Worm (Caenorhabditis elegans): ENCODE results near the gene E02H4.5.

The E02H4.5 gene

DNA sequence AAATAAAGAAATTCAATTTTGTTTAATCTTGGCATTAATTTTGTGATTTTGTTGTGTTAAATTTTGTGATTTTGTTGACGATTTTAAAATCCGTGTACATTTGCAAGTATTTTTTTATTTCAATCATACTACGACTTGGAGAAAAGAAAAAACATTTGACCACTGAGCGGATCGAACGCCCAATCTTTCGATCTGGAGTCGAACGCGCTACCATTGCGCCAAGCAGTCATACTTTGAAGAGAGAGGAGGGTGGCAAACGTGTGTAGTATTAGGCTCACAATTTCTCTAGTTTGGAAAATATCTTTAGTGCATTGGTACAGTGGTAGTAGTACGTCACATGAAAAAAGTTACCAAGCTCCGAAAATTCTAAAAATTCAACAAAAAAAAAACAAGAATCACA is 26.2 kb downstream of the E02H4.5 start (continued):
- TF ChIP-seq unc-62 (GFP tag; optimal IDR thresholded peaks at IDR 0.05 in 1 of 2): no peak
- no peak for TF ChIP-seq unc-62 (tag; optimal IDR thresholded peaks at IDR 0.05)
- TF ChIP-seq zfp-2 (tag; optimal IDR thresholded peaks at IDR 0.05): no peak
- 0 out of 4 replicates have a peak, but pooled peaks of 1 of the 2 experiments have one; percentile 50 for TF ChIP-seq madf-5 (GFP tag; IDR thresholded peaks at IDR 0.05)
- peak; percentile 50; the same call in 1 of the 2 replicates for TF ChIP-seq dmd-6 (GFP tag; IDR thresholded peaks at IDR 0.05)
- no peak for TF ChIP-seq attf-4 (tag; optimal IDR thresholded peaks at IDR 0.05)
- no peak for TF ChIP-seq egl-43 (GFP tag; IDR thresholded peaks at IDR 0.05)
- no peak for TF ChIP-seq mdt-29 (GFP tag; IDR thresholded peaks at IDR 0.05)
- TF ChIP-seq ZK546.5 (tag; optimal IDR thresholded peaks at IDR 0.05): no peak
- no peak for TF ChIP-seq arid-1 (GFP tag; conservative IDR thresholded peaks at IDR 0.05)
- no peak for TF ChIP-seq nhr-28 (tag; optimal IDR thresholded peaks at IDR 0.05)
- TF ChIP-seq mdl-1 (tag; optimal IDR thresholded peaks at IDR 0.05): no peak
- TF ChIP-seq tag-97 (GFP tag; IDR thresholded peaks at IDR 0.05): no peak
- 0 out of 2 replicates have a peak, but pooled peaks have one; percentile 49 for TF ChIP-seq daf-8 (GFP tag; IDR thresholded peaks at IDR 0.05)
- no peak for TF ChIP-seq F37D6.2 (tag; optimal IDR thresholded peaks at IDR 0.05)
- no peak for TF ChIP-seq daf-12 (tag; optimal IDR thresholded peaks at IDR 0.05)
- peak; percentile 71; the same call in 1 of the 2 replicates for TF ChIP-seq pha-4 (GFP tag; IDR thresholded peaks at IDR 0.05)
- no peak for TF ChIP-seq pha-4 (tag; optimal IDR thresholded peaks at IDR 0.05)
- TF ChIP-seq nhr-11 (tag; optimal IDR thresholded peaks at IDR 0.05): peak; percentile 14
- no peak for TF ChIP-seq ceh-20 (GFP tag; IDR thresholded peaks at IDR 0.05)
- no peak for TF ChIP-seq madf-9 (GFP tag; conservative IDR thresholded peaks at IDR 0.05)
- TF ChIP-seq mxl-3 (GFP tag; optimal IDR thresholded peaks at IDR 0.05): no peak
- TF ChIP-seq lin-1 (GFP tag; IDR thresholded peaks at IDR 0.05): no peak; the same call in 1 of the 2 replicates
- TF ChIP-seq set-16 (GFP tag; IDR thresholded peaks at IDR 0.05): no peak
- no peak for TF ChIP-seq T20F7.1 (GFP tag; optimal IDR thresholded peaks at IDR 0.05)
- TF ChIP-seq jun-1 (tag; optimal IDR thresholded peaks at IDR 0.05): no peak
- TF ChIP-seq hlh-30 (tag; optimal IDR thresholded peaks at IDR 0.05; ENCODE audit: insufficient read depth): no peak
- no peak for TF ChIP-seq Y75B8A.6 (GFP tag; IDR thresholded peaks at IDR 0.05)
- no peak for TF ChIP-seq dpl-1 (GFP tag; optimal IDR thresholded peaks at IDR 0.05)
- no peak for TF ChIP-seq Y48G9A.11 (GFP tag; IDR thresholded peaks at IDR 0.05)
- no peak for TF ChIP-seq php-3 (GFP tag; IDR thresholded peaks at IDR 0.05)
- TF ChIP-seq aha-1 (tag): no peak
- TF ChIP-seq daf-19 (GFP tag; conservative IDR thresholded peaks at IDR 0.05): no peak
- TF ChIP-seq lin-39 (tag; optimal IDR thresholded peaks at IDR 0.05): no peak
- TF ChIP-seq ama-1 (optimal IDR thresholded peaks at IDR 0.05): no peak

DNA sequence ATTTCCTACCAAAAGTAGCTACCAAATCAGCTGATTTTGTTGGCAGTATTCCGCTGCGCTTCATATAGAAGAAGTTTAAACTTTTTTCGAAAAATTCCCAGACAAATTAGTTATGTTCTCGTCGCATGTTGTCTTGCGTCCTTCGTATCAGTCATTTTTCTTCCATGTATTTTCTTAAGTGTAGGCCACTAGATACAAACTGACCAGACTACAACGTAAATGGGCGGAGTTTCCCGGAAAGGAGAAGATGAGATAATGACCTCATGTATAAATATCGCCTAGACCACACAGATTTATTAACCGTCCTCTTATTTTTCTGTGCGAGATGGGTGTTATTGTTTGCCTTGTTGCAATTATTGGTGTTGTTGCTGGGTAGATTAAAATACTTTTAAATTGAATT is 29.7 kb downstream of the E02H4.5 start, which contains the start of gene cyp-13B2:
Gene cyp-13B2 (plus strand): TSS at position 301 of the 400 bp plus-strand sequence.
- TF ChIP-seq nhr-76 (tag; optimal IDR thresholded peaks at IDR 0.05): no peak
- TF ChIP-seq set-16 (GFP tag; IDR thresholded peaks at IDR 0.05): no peak
- TF ChIP-seq cey-2 (tag; optimal IDR thresholded peaks at IDR 0.05; ENCODE audit: borderline replicate concordance, insufficient read depth): no peak
- no peak for TF ChIP-seq dpl-1 (GFP tag; optimal IDR thresholded peaks at IDR 0.05)
- TF ChIP-seq daf-12 (tag; optimal IDR thresholded peaks at IDR 0.05): no peak
- TF ChIP-seq ceh-44 (GFP tag; IDR thresholded peaks at IDR 0.05): no peak
- no peak for TF ChIP-seq spr-1 (tag; optimal IDR thresholded peaks at IDR 0.05)

DNA sequence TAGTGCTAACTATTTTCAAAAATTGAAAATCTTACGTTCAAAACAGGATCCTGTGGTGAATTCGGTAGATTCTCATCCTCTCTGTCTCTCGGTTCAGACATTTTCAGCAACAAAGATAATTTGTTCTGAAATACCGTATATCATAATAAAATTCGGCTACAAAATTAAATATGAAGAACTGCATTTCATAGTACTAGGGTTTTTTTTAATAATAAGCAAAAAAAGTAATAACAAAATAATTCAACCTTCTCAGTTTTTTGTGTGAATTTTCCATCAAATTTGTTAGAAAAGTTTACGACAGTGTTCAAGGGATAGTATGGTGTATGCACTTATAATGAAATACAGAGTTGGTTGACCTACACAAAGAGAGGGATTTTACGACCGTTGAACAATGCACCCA is 31.8 kb downstream of the E02H4.5 start, which contains the start of gene K06G5.3:
Gene K06G5.3 (minus strand): TSS at position 101 of the 400 bp plus-strand sequence.
- TF ChIP-seq T20F7.1 (GFP tag; optimal IDR thresholded peaks at IDR 0.05) (no peak), nhr-76 (tag; optimal IDR thresholded peaks at IDR 0.05) (no peak), R02D3.7 (tag; optimal IDR thresholded peaks at IDR 0.05) (no peak), gei-8 (GFP tag; optimal IDR thresholded peaks at IDR 0.05) (no peak), F44E2.7 (GFP tag; IDR thresholded peaks at IDR 0.05) (no peak)
